Fruit fly (Drosophila melanogaster) whole organism, embryonic: ENCODE results near the gene Mnn1.

Source experiments
- B-H1 ChIP-seq: fragments of 200-800 bp; sonication (Bioruptor generic); IDR thresholded peaks from 3 replicates; pipeline ENCODE4 v1.3.6; 2022; ENCODE audit warnings: missing biosample characterization, missing genetic modification characterization
- Bdp1 ChIP-seq: fragments of 200-800 bp; sonication (Bioruptor generic); optimal IDR thresholded peaks from 3 replicates; lab custom pipeline; 2016; ENCODE audit warnings: missing biosample characterization, missing genetic modification characterization
- CG14050 ChIP-seq: fragments of 200-800 bp; sonication (Bioruptor generic); IDR thresholded peaks from 3 replicates; pipeline ENCODE4 v1.3.6; 2022; ENCODE audit warnings: missing biosample characterization, missing genetic modification characterization
- CG14710 ChIP-seq: fragments of 200-800 bp; sonication (Bioruptor generic); optimal IDR thresholded peaks from 3 replicates; lab custom pipeline; 2019; ENCODE audit warnings: missing biosample characterization, mild to moderate bottlenecking, missing genetic modification characterization, moderate library complexity
- CG1529 ChIP-seq: fragments of 200-800 bp; sonication (Bioruptor generic); optimal IDR thresholded peaks from 3 replicates; lab custom pipeline; 2018; ENCODE audit warnings: missing biosample characterization, missing genetic modification characterization
- CG1647 ChIP-seq: fragments of 200-800 bp; sonication (Bioruptor generic); optimal IDR thresholded peaks from 3 replicates; lab custom pipeline; 2016; ENCODE audit warnings: missing biosample characterization, missing genetic modification characterization
- CG17612 ChIP-seq: fragments of 200-800 bp; sonication (Bioruptor generic); IDR thresholded peaks from 2 replicates; pipeline ENCODE4 v1.3.6; 2022; ENCODE audit warnings: missing biosample characterization, missing genetic modification characterization
- CG18599 ChIP-seq: fragments of 200-800 bp; sonication (Bioruptor generic); optimal IDR thresholded peaks from 3 replicates; lab custom pipeline; 2017; ENCODE audit warnings: missing biosample characterization, missing genetic modification characterization, mild to moderate bottlenecking, moderate library complexity, missing genetic modification reagents
- CG2889 ChIP-seq: fragments of 200-800 bp; sonication (Bioruptor generic); IDR thresholded peaks from 3 replicates; pipeline ENCODE4 v1.3.6; 2022; ENCODE audit warnings: missing biosample characterization, missing genetic modification characterization
- CG33213 ChIP-seq: fragments of 200-800 bp; sonication (Bioruptor generic); optimal IDR thresholded peaks from 3 replicates; lab custom pipeline; 2016; ENCODE audit warnings: missing biosample characterization, missing genetic modification characterization
- CG34224 ChIP-seq: fragments of 200-800 bp; sonication (Bioruptor generic); IDR thresholded peaks from 3 replicates; pipeline ENCODE4 v1.3.6; 2022; ENCODE audit warnings: missing biosample characterization, missing genetic modification characterization; ENCODE audit not compliant: partially characterized antibody
- CG4328 ChIP-seq: fragments of 200-800 bp; sonication (Bioruptor generic); optimal IDR thresholded peaks from 3 replicates; lab custom pipeline; 2017; ENCODE audit warnings: missing biosample characterization, missing genetic modification reagents, missing genetic modification characterization
- CG4424 ChIP-seq: fragments of 200-800 bp; sonication (Bioruptor generic); optimal IDR thresholded peaks from 3 replicates; lab custom pipeline; 2016; ENCODE audit warnings: missing biosample characterization, missing genetic modification characterization
- CG4730 ChIP-seq: fragments of 200-800 bp; sonication (Bioruptor generic); IDR thresholded peaks from 2 replicates; pipeline ENCODE4 v1.3.6; 2022; ENCODE audit warnings: missing biosample characterization, missing genetic modification characterization
- CG7271 ChIP-seq: fragments of 200-800 bp; sonication (Bioruptor generic); optimal IDR thresholded peaks from 2 replicates; lab custom pipeline; 2018; ENCODE audit warnings: missing biosample characterization, mild to moderate bottlenecking, missing genetic modification characterization, moderate library complexity
- CG8290 ChIP-seq, 3 experiments: fragments of 200-800 bp; sonication (Bioruptor generic); optimal IDR thresholded peaks; 2 replicates each; lab custom pipeline; 2016 to 2019; ENCODE audit warnings: missing biosample characterization in 3 of 3, missing genetic modification characterization in 3 of 3, mild to moderate bottlenecking in 2 of 3, moderate library complexity in 1 of 3
- CG9932 ChIP-seq: fragments of 200-800 bp; sonication (Bioruptor generic); IDR thresholded peaks from 2 replicates; pipeline ENCODE4 v1.3.6; 2022; ENCODE audit warnings: missing biosample characterization, missing genetic modification characterization
- Camta ChIP-seq: fragments of 200-800 bp; sonication (Bioruptor generic); optimal IDR thresholded peaks from 2 replicates; lab custom pipeline; 2016; ENCODE audit warnings: missing biosample characterization, missing genetic modification characterization
- HmgD ChIP-seq: fragments of 200-800 bp; sonication (Bioruptor generic); optimal IDR thresholded peaks from 3 replicates; lab custom pipeline; 2016; ENCODE audit warnings: missing biosample characterization, missing genetic modification characterization
- Hr39 ChIP-seq: fragments of >200 bp; optimal IDR thresholded peaks from 2 replicates; lab custom pipeline; 2017
- MESR4 ChIP-seq: fragments of 200-800 bp; sonication (Bioruptor generic); optimal IDR thresholded peaks from 2 replicates; lab custom pipeline; 2018; ENCODE audit warnings: missing biosample characterization, mild to moderate bottlenecking, missing genetic modification characterization, moderate library complexity
- Med ChIP-seq: fragments of 200-800 bp; sonication (Bioruptor generic); peaks from one replicate; lab custom pipeline; 2016; ENCODE audit warnings: missing biosample characterization, missing genetic modification characterization, mild to moderate bottlenecking, inconsistent platforms, moderate library complexity
- NfI ChIP-seq: fragments of 200-800 bp; sonication (Bioruptor generic); optimal IDR thresholded peaks from 3 replicates; lab custom pipeline; 2018; ENCODE audit warnings: missing biosample characterization, mild to moderate bottlenecking, missing genetic modification characterization, moderate library complexity
- Side ChIP-seq: fragments of 200-800 bp; sonication (Bioruptor generic); optimal IDR thresholded peaks from 2 replicates; lab custom pipeline; 2016; ENCODE audit warnings: missing biosample characterization, missing genetic modification characterization
- Six4 ChIP-seq: fragments of 200-800 bp; sonication (Bioruptor generic); optimal IDR thresholded peaks from 2 replicates; lab custom pipeline; 2016; ENCODE audit warnings: missing biosample characterization, missing genetic modification characterization
- Trl ChIP-seq, 3 experiments: fragments of >200 bp in 2 of 3; fragments of 200-800 bp in 1 of 3; sonication (Bioruptor generic) in 1 of 3; optimal IDR thresholded peaks; 2 replicates in 1 of 3; 3 replicates in 2 of 3; lab custom pipeline; 2016 to 2017; ENCODE audit warnings: missing biosample characterization in 1 of 3, missing genetic modification characterization in 1 of 3
- ash1 ChIP-seq: fragments of 200-800 bp; sonication (Bioruptor generic); optimal IDR thresholded peaks from 2 replicates; lab custom pipeline; 2018; ENCODE audit warnings: missing biosample characterization, mild to moderate bottlenecking, missing genetic modification characterization
- ato ChIP-seq: fragments of 200-800 bp; sonication (Bioruptor generic); IDR thresholded peaks from 2 replicates; pipeline ENCODE4 v1.3.6; 2022; ENCODE audit warnings: missing biosample characterization, missing genetic modification characterization; ENCODE audit not compliant: partially characterized antibody
- bab2 ChIP-seq: fragments of 200-800 bp; sonication (Bioruptor generic); optimal IDR thresholded peaks from 2 replicates; lab custom pipeline; 2016; ENCODE audit warnings: missing biosample characterization, missing genetic modification characterization
- bsh ChIP-seq, 2 experiments: fragments of 200-800 bp; sonication (Bioruptor generic); optimal IDR thresholded peaks; 2 replicates each; lab custom pipeline; 2017 to 2018; ENCODE audit warnings: mild to moderate bottlenecking in 2 of 2, missing biosample characterization in 2 of 2, missing genetic modification characterization in 2 of 2, moderate library complexity in 1 of 2
- cg ChIP-seq: fragments of 200-800 bp; sonication (Bioruptor generic); optimal IDR thresholded peaks from 3 replicates; lab custom pipeline; 2019; ENCODE audit warnings: missing biosample characterization, mild to moderate bottlenecking, missing genetic modification characterization, moderate library complexity
- crp ChIP-seq, 2 experiments: fragments of 200-800 bp; sonication (Bioruptor generic); optimal IDR thresholded peaks; 2 replicates in 1 of 2; 3 replicates in 1 of 2; lab custom pipeline; 2017; ENCODE audit warnings: missing biosample characterization in 2 of 2, missing genetic modification characterization in 2 of 2, mild to moderate bottlenecking in 1 of 2, moderate library complexity in 1 of 2
- cwo ChIP-seq: fragments of 200-800 bp; sonication (Bioruptor generic); optimal IDR thresholded peaks from 3 replicates; lab custom pipeline; 2017; ENCODE audit warnings: missing biosample characterization, missing genetic modification characterization, mild to moderate bottlenecking, moderate library complexity, missing genetic modification reagents
- ftz-f1 ChIP-seq: fragments of 200-800 bp; sonication (Bioruptor generic); optimal IDR thresholded peaks from 2 replicates; lab custom pipeline; 2016; ENCODE audit warnings: missing biosample characterization, missing genetic modification characterization
- gt ChIP-seq: fragments of 200-800 bp; sonication (Bioruptor generic); IDR thresholded peaks from 2 replicates; pipeline ENCODE4 v1.3.6; 2022; ENCODE audit warnings: missing biosample characterization, missing genetic modification characterization
- her ChIP-seq: fragments of 200-800 bp; sonication (Bioruptor generic); optimal IDR thresholded peaks from 2 replicates; lab custom pipeline; 2016; ENCODE audit warnings: missing biosample characterization, missing genetic modification characterization
- lmd ChIP-seq: fragments of 200-800 bp; sonication (Bioruptor generic); IDR thresholded peaks from 2 replicates; pipeline ENCODE4 v1.3.6; 2022; ENCODE audit warnings: missing biosample characterization, missing genetic modification characterization
- luna ChIP-seq: fragments of 200-800 bp; sonication (Bioruptor generic); optimal IDR thresholded peaks from 2 replicates; lab custom pipeline; 2016; ENCODE audit warnings: missing biosample characterization, missing genetic modification characterization
- nom ChIP-seq: fragments of 200-800 bp; sonication (Bioruptor generic); optimal IDR thresholded peaks from 2 replicates; lab custom pipeline; 2017; ENCODE audit warnings: missing biosample characterization, missing genetic modification characterization, mild to moderate bottlenecking, moderate library complexity, missing genetic modification reagents
- p53 ChIP-seq: fragments of 200-800 bp; sonication (Bioruptor generic); optimal IDR thresholded peaks from 2 replicates; lab custom pipeline; 2016; ENCODE audit warnings: missing biosample characterization, missing genetic modification characterization
- pan ChIP-seq, 4 experiments: fragments of >200 bp in 3 of 4; fragments of 200-800 bp in 1 of 4; sonication (Bioruptor generic) in 1 of 4; optimal IDR thresholded peaks in 3 of 4; IDR thresholded peaks in 1 of 4; 2 replicates each; pipeline versions ENCODE4 v1.3.6 to Lab custom; 2017 to 2022; ENCODE audit warnings: missing biosample characterization in 2 of 4, missing genetic modification characterization in 2 of 4, mixed read lengths in 1 of 4
- phol ChIP-seq: fragments of 200-800 bp; sonication (Bioruptor generic); optimal IDR thresholded peaks from 3 replicates; lab custom pipeline; 2018; ENCODE audit warnings: missing biosample characterization, mild to moderate bottlenecking, missing genetic modification characterization, moderate library complexity
- salm ChIP-seq: fragments of 200-800 bp; sonication (Bioruptor generic); optimal IDR thresholded peaks from 2 replicates; lab custom pipeline; 2018; ENCODE audit warnings: missing biosample characterization, mild to moderate bottlenecking, missing genetic modification characterization
- vvl ChIP-seq: fragments of 200-800 bp; sonication (Bioruptor generic); IDR thresholded peaks from 2 replicates; pipeline ENCODE4 v1.3.6; 2022; ENCODE audit warnings: missing biosample characterization, missing genetic modification characterization
- zf30C ChIP-seq: fragments of 200-800 bp; sonication (Bioruptor generic); optimal IDR thresholded peaks from 3 replicates; lab custom pipeline; 2018; ENCODE audit warnings: missing biosample characterization, mild to moderate bottlenecking, missing genetic modification characterization

The Mnn1 gene

dm6 chr2L:7013157-7013556, 42.9 kb upstream of the Mnn1 start, which contains the start of gene CG43322 (continued):
- peak; percentile 2 to 85 for TF ChIP-seq crp (GFP tag; optimal IDR thresholded peaks at IDR 0.05; lab: Kevin White, UChicago)
- TF ChIP-seq salm, result no peak
- 0 out of 3 replicates have a peak, but pooled peaks have one; percentile 17 for TF ChIP-seq CG34224 (GFP tag; lab: Robert Waterston, UW)
- TF ChIP-seq CG2889, result no peak
- TF ChIP-seq cg (GFP tag; lab: Kevin White, UChicago), result peak; percentile 56
- no peak for TF ChIP-seq CG1647 (GFP tag; lab: Kevin White, UChicago)

dm6 chr2L:7021382-7021781, 34.7 kb upstream of the Mnn1 start, which contains the start of gene Pcp:
TSS of gene Pcp (plus strand) at chr2L:7021682.
- TF ChIP-seq CG4328 (no peak), her (no peak), vvl (GFP tag; lab: Robert Waterston, UW) (no peak), Side (GFP tag; lab: Kevin White, UChicago) (no peak), lmd (GFP tag; lab: Robert Waterston, UW) (no peak), Med (GFP tag; lab: Kevin White, UChicago) (no peak), HmgD (GFP tag; lab: Kevin White, UChicago) (no peak), Hr39 (lab: Kevin White, UChicago) (no peak), CG18599 (GFP tag; lab: Kevin White, UChicago) (no peak), CG4730 (GFP tag; lab: Robert Waterston, UW) (no peak), CG4424 (GFP tag; lab: Kevin White, UChicago) (no peak), Six4 (no peak), phol (tag; lab: Kevin White, UChicago) (no peak), ftz-f1 (GFP tag; lab: Kevin White, UChicago) (no peak), pan (optimal IDR thresholded peaks at IDR 0.05; lab: Kevin White, UChicago) (no peak), pan (GFP tag; optimal IDR thresholded peaks at IDR 0.05 in 1 of 2, IDR thresholded peaks at IDR 0.05 in 1 of 2) (no peak)

dm6 chr2L:7023614-7024259, 32.4 kb upstream of the Mnn1 start, which contains the start of gene Gart:
TSS of gene Gart (minus strand) at chr2L:7023898.
- TF ChIP-seq Bdp1 (GFP tag; lab: Kevin White, UChicago) (peak; percentile 36), MESR4 (GFP tag; lab: Kevin White, UChicago) (peak; percentile 9), Camta (GFP tag; lab: Kevin White, UChicago) (peak; percentile 22), bab2 (GFP tag; lab: Kevin White, UChicago) (peak; percentile 59), CG14710 (no peak), CG8290 (GFP tag; optimal IDR thresholded peaks at IDR 0.05; lab: Kevin White, UChicago) (no peak), CG8290 (tag; optimal IDR thresholded peaks at IDR 0.05; lab: Kevin White, UChicago) (no peak), p53 (GFP tag; lab: Kevin White, UChicago) (no peak), nom (GFP tag; lab: Kevin White, UChicago) (no peak), bsh (GFP tag; optimal IDR thresholded peaks at IDR 0.05; lab: Kevin White, UChicago) (peak in 1 of 2 experiments; percentile 82), CG1529 (GFP tag; lab: Kevin White, UChicago) (peak; percentile 59), gt (no peak), zf30C (GFP tag; lab: Kevin White, UChicago) (peak; percentile 84), luna (GFP tag; lab: Kevin White, UChicago) (no peak), NfI (GFP tag; lab: Kevin White, UChicago) (peak; percentile 61), CG14050 (GFP tag; lab: Robert Waterston, UW) (peak; percentile 52; the same call in 1 of the 3 replicates), Trl (optimal IDR thresholded peaks at IDR 0.05; lab: Kevin White, UChicago) (no peak), Trl (GFP tag; optimal IDR thresholded peaks at IDR 0.05; lab: Kevin White, UChicago) (peak; percentile 69), CG7271 (tag; lab: Kevin White, UChicago) (no peak), ash1 (GFP tag; lab: Kevin White, UChicago) (no peak), CG1647 (GFP tag; lab: Kevin White, UChicago) (peak; percentile 54), CG17612 (no peak), ato (GFP tag; lab: Robert Waterston, UW) (no peak), CG33213 (GFP tag; lab: Kevin White, UChicago) (peak; percentile 66), B-H1 (GFP tag; lab: Robert Waterston, UW) (no peak; the same call in 2 of the 3 replicates), Med (GFP tag; lab: Kevin White, UChicago) (peak; percentile 96), ftz-f1 (GFP tag; lab: Kevin White, UChicago) (peak; percentile 18), cwo (GFP tag; lab: Kevin White, UChicago) (peak; percentile 98), CG9932 (GFP tag; lab: Robert Waterston, UW) (peak; percentile 69)
